Worm (Caenorhabditis elegans): ENCODE results near the gene pas-1.

Gene pas-1

DNA sequence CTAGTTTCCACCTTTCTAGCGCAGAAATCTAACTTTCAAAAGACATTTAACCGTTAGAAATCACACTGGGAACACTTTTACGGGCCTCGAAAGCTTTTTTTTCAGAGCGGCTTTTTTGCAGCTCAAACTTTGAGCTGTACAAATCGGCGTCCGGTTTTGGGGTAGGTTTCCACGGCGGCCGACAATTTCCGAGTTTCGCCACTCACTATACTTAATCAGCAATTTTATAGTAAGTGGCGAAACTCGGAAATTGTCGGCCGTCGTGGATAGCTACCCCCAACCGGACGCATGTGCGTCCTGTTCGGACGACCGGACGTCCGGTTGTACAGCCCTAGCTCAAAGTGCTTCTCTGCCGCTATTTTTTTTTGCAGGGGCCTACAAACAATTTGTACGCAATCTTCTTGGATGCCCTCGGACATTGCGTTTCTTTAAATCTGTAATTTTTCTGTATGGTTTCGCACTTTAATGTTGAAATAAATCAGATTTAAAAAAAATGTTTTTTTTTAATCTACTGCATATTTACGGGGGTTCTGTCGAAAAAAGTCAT lies 26.2 kb downstream of the pas-1 start:
- TF ChIP-seq nhr-43 (tag; optimal IDR thresholded peaks at IDR 0.05; ENCODE audit: poor library complexity, severe bottlenecking): no peak
- no peak for TF ChIP-seq pha-4 (tag; optimal IDR thresholded peaks at IDR 0.05)
- TF ChIP-seq jun-1 (tag; optimal IDR thresholded peaks at IDR 0.05): no peak

- TF ChIP-seq elt-3 (tag; optimal IDR thresholded peaks at IDR 0.05) (no peak), ztf-4 (tag; optimal IDR thresholded peaks at IDR 0.05) (no peak), hmg-11 (tag; optimal IDR thresholded peaks at IDR 0.05) (no peak), skn-1 (tag; optimal IDR thresholded peaks at IDR 0.05) (no peak), fkh-2 (tag; optimal IDR thresholded peaks at IDR 0.05) (no peak), sea-2 (GFP tag; optimal IDR thresholded peaks at IDR 0.05) (no peak), nfya-1 (tag; optimal IDR thresholded peaks at IDR 0.05; ENCODE audit: insufficient read depth) (no peak), pha-4 (tag; optimal IDR thresholded peaks at IDR 0.05) (no peak), daf-12 (tag; optimal IDR thresholded peaks at IDR 0.05) (no peak), nhr-25 (tag; optimal IDR thresholded peaks at IDR 0.05) (no peak), nhr-11 (tag; optimal IDR thresholded peaks at IDR 0.05) (no peak), ZK546.5 (tag; optimal IDR thresholded peaks at IDR 0.05) (no peak), mml-1 (tag; optimal IDR thresholded peaks at IDR 0.05) (no peak), pqm-1 (tag; optimal IDR thresholded peaks at IDR 0.05) (no peak), jun-1 (tag; optimal IDR thresholded peaks at IDR 0.05) (no peak), nhr-28 (tag; optimal IDR thresholded peaks at IDR 0.05) (no peak), eor-1 (tag; optimal IDR thresholded peaks at IDR 0.05) (no peak), nhr-77 (tag; optimal IDR thresholded peaks at IDR 0.05) (no peak)
These were observed 27.7 kb downstream of the pas-1 start, which contains the start of gene C15H11.13 for ce11 chrV:14394743-14395142. Gene C15H11.13 (plus strand): TSS chrV:14395043.

ce11 chrV:14393504-14393903 lies 28.9 kb downstream of the pas-1 start, which contains the start of gene C15H11.1:
Gene C15H11.1 (plus strand): TSS chrV:14393804.
- no peak for TF ChIP-seq ceh-9 (tag; optimal IDR thresholded peaks at IDR 0.05)
- TF ChIP-seq aly-2 (tag; optimal IDR thresholded peaks at IDR 0.05): no peak
- TF ChIP-seq lsy-12 (tag; optimal IDR thresholded peaks at IDR 0.05): no peak
- TF ChIP-seq ceh-82 (tag; optimal IDR thresholded peaks at IDR 0.05): no peak
- no peak for TF ChIP-seq eor-1 (tag; optimal IDR thresholded peaks at IDR 0.05)

DNA sequence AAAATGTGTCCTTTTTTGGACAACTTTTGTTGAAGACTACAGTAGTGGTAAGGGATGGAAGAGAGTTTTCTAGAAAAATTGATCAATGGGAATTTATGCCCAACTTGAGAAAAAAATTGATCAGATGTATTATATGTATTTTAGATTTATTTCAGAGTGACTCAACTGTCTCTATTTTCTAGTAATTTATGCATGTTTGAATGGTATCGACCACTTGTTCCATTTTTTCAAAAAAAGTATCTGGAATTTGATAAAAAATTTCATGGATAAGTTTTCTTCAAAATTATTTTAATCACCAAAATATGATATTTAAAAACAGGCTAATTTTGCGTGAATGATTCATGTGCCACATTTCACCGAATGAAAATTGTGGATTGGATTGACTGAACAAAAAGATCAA lies 30.6 kb downstream of the pas-1 start, which contains the start of gene C15H11.10:
TSS of gene C15H11.10 (plus strand) at position 301 of the 400 bp plus-strand sequence.
- TF ChIP-seq ZK546.5 (tag; optimal IDR thresholded peaks at IDR 0.05) (no peak), eor-1 (tag; optimal IDR thresholded peaks at IDR 0.05) (no peak), mml-1 (tag; optimal IDR thresholded peaks at IDR 0.05) (no peak), nfya-1 (tag; optimal IDR thresholded peaks at IDR 0.05; ENCODE audit: insufficient read depth) (no peak), ceh-28 (tag; optimal IDR thresholded peaks at IDR 0.05) (no peak), fos-1 (tag; optimal IDR thresholded peaks at IDR 0.05) (no peak), sea-2 (GFP tag; optimal IDR thresholded peaks at IDR 0.05) (no peak)

DNA sequence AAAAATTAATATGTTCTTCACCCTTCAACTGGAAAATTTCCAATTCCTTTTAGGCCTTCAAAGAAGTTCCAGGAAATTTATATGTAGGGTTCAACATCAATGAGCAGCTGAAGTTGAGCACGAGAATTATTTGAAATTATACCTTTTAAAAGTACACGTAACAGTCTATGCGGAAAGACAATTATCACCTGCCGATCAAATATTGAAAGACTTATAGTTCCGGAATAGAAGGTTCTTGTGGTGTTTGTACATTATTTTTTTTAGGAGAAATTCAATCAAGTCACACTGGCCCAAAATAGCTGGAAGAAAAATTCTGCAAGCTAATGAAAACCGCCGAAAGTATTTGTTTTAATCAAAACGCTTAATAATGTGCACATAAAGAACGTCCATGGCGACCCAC lies 42.2 kb downstream of the pas-1 start:
- no peak for TF ChIP-seq pha-4 (tag; optimal IDR thresholded peaks at IDR 0.05)
- no peak for TF ChIP-seq egl-5 (tag; optimal IDR thresholded peaks at IDR 0.05)
- no peak for TF ChIP-seq aly-2 (tag; optimal IDR thresholded peaks at IDR 0.05)
- TF ChIP-seq nhr-12 (tag; optimal IDR thresholded peaks at IDR 0.05): no peak
- no peak for TF ChIP-seq ama-1 (optimal IDR thresholded peaks at IDR 0.05)
- TF ChIP-seq nhr-76 (tag; optimal IDR thresholded peaks at IDR 0.05): no peak

ce11 chrV:14378986-14379385 lies 43.4 kb downstream of the pas-1 start, which contains the start of gene npr-43:
Gene npr-43 (minus strand): TSS chrV:14379086.
- no peak for TF ChIP-seq mml-1 (tag; optimal IDR thresholded peaks at IDR 0.05)
- no peak for TF ChIP-seq ama-1 (optimal IDR thresholded peaks at IDR 0.05)
- no peak for TF ChIP-seq pha-4 (tag; optimal IDR thresholded peaks at IDR 0.05)
- TF ChIP-seq nhr-12 (tag; optimal IDR thresholded peaks at IDR 0.05): no peak
- TF ChIP-seq nhr-67 (tag; optimal IDR thresholded peaks at IDR 0.05): no peak
- TF ChIP-seq nhr-76 (tag; optimal IDR thresholded peaks at IDR 0.05): no peak
- no peak for TF ChIP-seq nfya-1 (tag; optimal IDR thresholded peaks at IDR 0.05; ENCODE audit: insufficient read depth)
- TF ChIP-seq nhr-25 (tag; optimal IDR thresholded peaks at IDR 0.05): no peak
- no peak for TF ChIP-seq snpc-4 (tag; optimal IDR thresholded peaks at IDR 0.05)
- TF ChIP-seq fkh-10 (GFP tag; optimal IDR thresholded peaks at IDR 0.05): no peak
- no peak for TF ChIP-seq ceh-9 (tag; optimal IDR thresholded peaks at IDR 0.05)
- TF ChIP-seq daf-12 (tag; optimal IDR thresholded peaks at IDR 0.05): no peak
- TF ChIP-seq eor-1 (tag; optimal IDR thresholded peaks at IDR 0.05): no peak
- TF ChIP-seq aly-2 (tag; optimal IDR thresholded peaks at IDR 0.05): no peak
- TF ChIP-seq tbx-2 (tag; optimal IDR thresholded peaks at IDR 0.05): no peak
- TF ChIP-seq ceh-82 (tag; optimal IDR thresholded peaks at IDR 0.05): no peak
- no peak for TF ChIP-seq unc-62 (GFP tag; optimal IDR thresholded peaks at IDR 0.05)

Data from whole organism, L3 larva.